Fruit fly (Drosophila melanogaster) whole organism, embryonic: ENCODE results near the gene CG17270.

Experiments
- ATbp ChIP-seq: fragments of 200-800 bp; sonication (Bioruptor generic); optimal IDR thresholded peaks from 2 replicates; lab custom pipeline; 2017; ENCODE audit warnings: missing biosample characterization, mild to moderate bottlenecking, missing genetic modification characterization, missing genetic modification reagents
- Adf1 ChIP-seq: fragments of 200-800 bp; sonication (Bioruptor generic); IDR thresholded peaks from 2 replicates; pipeline ENCODE4 v1.3.6; 2022; ENCODE audit warnings: missing biosample characterization, missing genetic modification characterization
- Awh ChIP-seq: fragments of 200-800 bp; sonication (Bioruptor generic); IDR thresholded peaks from 2 replicates; pipeline ENCODE4, ENCODE4 v1.3.6; 2022; ENCODE audit warnings: missing biosample characterization, missing genetic modification characterization
- BtbVII ChIP-seq: fragments of 200-800 bp; sonication (Bioruptor generic); optimal IDR thresholded peaks from 3 replicates; lab custom pipeline; 2017; ENCODE audit warnings: missing biosample characterization, mild to moderate bottlenecking, missing genetic modification characterization
- CG10462 ChIP-seq: fragments of 200-800 bp; sonication (Bioruptor generic); optimal IDR thresholded peaks from 2 replicates; lab custom pipeline; 2016; ENCODE audit warnings: missing biosample characterization, missing genetic modification characterization
- CG11085 ChIP-seq: fragments of 200-800 bp; sonication (Bioruptor generic); IDR thresholded peaks from 2 replicates; pipeline ENCODE4 v1.3.6; 2022; ENCODE audit warnings: missing biosample characterization, missing genetic modification characterization
- CG11696 ChIP-seq: fragments of 200-800 bp; sonication (Bioruptor generic); IDR thresholded peaks from 2 replicates; pipeline ENCODE4 v1.3.6; 2022; ENCODE audit warnings: missing biosample characterization, missing genetic modification characterization
- CG15514 ChIP-seq: fragments of 200-800 bp; sonication (Bioruptor generic); optimal IDR thresholded peaks from 3 replicates; lab custom pipeline; 2017; ENCODE audit warnings: missing biosample characterization, missing genetic modification characterization, mild to moderate bottlenecking, moderate library complexity, missing genetic modification reagents
- CG1603 ChIP-seq: fragments of 200-800 bp; sonication (Bioruptor generic); optimal IDR thresholded peaks from 2 replicates; lab custom pipeline; 2019; ENCODE audit warnings: missing biosample characterization, mild to moderate bottlenecking, missing genetic modification characterization, moderate library complexity
- CG17186 ChIP-seq: fragments of 200-800 bp; sonication (Bioruptor generic); optimal IDR thresholded peaks from 3 replicates; lab custom pipeline; 2017; ENCODE audit warnings: missing biosample characterization, missing genetic modification reagents, missing genetic modification characterization
- CG17385 ChIP-seq: fragments of 200-800 bp; sonication (Bioruptor generic); optimal IDR thresholded peaks from 3 replicates; lab custom pipeline; 2018; ENCODE audit warnings: missing biosample characterization, mild to moderate bottlenecking, missing genetic modification characterization
- CG1832 ChIP-seq: fragments of 200-800 bp; sonication (Bioruptor generic); optimal IDR thresholded peaks from 2 replicates; lab custom pipeline; 2017; ENCODE audit warnings: missing biosample characterization, mild to moderate bottlenecking, missing genetic modification characterization, inconsistent platforms
- CG18599 ChIP-seq: fragments of 200-800 bp; sonication (Bioruptor generic); optimal IDR thresholded peaks from 3 replicates; lab custom pipeline; 2017; ENCODE audit warnings: missing biosample characterization, missing genetic modification characterization, mild to moderate bottlenecking, moderate library complexity, missing genetic modification reagents
- CG2889 ChIP-seq: fragments of 200-800 bp; sonication (Bioruptor generic); IDR thresholded peaks from 3 replicates; pipeline ENCODE4 v1.3.6; 2022; ENCODE audit warnings: missing biosample characterization, missing genetic modification characterization
- CG3163 ChIP-seq: fragments of 200-800 bp; sonication (Bioruptor generic); optimal IDR thresholded peaks from 3 replicates; lab custom pipeline; 2016; ENCODE audit warnings: missing biosample characterization, missing genetic modification characterization
- CG3281 ChIP-seq: fragments of 200-800 bp; sonication (Bioruptor generic); optimal IDR thresholded peaks from 3 replicates; lab custom pipeline; 2017; ENCODE audit warnings: missing biosample characterization, mild to moderate bottlenecking, missing genetic modification characterization
- CG42726 ChIP-seq: fragments of 200-800 bp; sonication (Bioruptor generic); IDR thresholded peaks from 2 replicates; pipeline ENCODE4 v1.3.6; 2022; ENCODE audit warnings: missing biosample characterization, missing genetic modification characterization; ENCODE audit not compliant: partially characterized antibody
- CG4404 ChIP-seq: fragments of 200-800 bp; sonication (Bioruptor generic); IDR thresholded peaks from 2 replicates; pipeline ENCODE4 v1.3.6; 2022; ENCODE audit warnings: missing biosample characterization, missing genetic modification characterization
- D19A ChIP-seq: fragments of 200-800 bp; optimal IDR thresholded peaks from 3 replicates; lab custom pipeline; 2019; ENCODE audit warnings: missing biosample characterization, mild to moderate bottlenecking, missing genetic modification characterization, moderate library complexity
- D19B ChIP-seq: fragments of 200-800 bp; sonication (Bioruptor generic); optimal IDR thresholded peaks from 2 replicates; lab custom pipeline; 2017; ENCODE audit warnings: missing biosample characterization, mild to moderate bottlenecking, missing genetic modification characterization
- Deaf1 ChIP-seq: fragments of 200-800 bp; optimal IDR thresholded peaks from 3 replicates; lab custom pipeline; 2019; ENCODE audit warnings: missing biosample characterization, mild to moderate bottlenecking, missing genetic modification characterization, moderate library complexity
- Fer3 ChIP-seq: fragments of 200-800 bp; sonication (Bioruptor generic); optimal IDR thresholded peaks from 2 replicates; lab custom pipeline; 2018; ENCODE audit warnings: missing biosample characterization, mild to moderate bottlenecking, missing genetic modification characterization, moderate library complexity
- H2.0 ChIP-seq: fragments of 200-800 bp; sonication (Bioruptor generic); IDR thresholded peaks from 2 replicates; pipeline ENCODE4 v1.3.6; 2022; ENCODE audit warnings: missing biosample characterization, missing genetic modification characterization
- HLHmδ ChIP-seq: fragments of 200-800 bp; sonication (Bioruptor generic); optimal IDR thresholded peaks from 2 replicates; lab custom pipeline; 2018; ENCODE audit warnings: missing biosample characterization, mild to moderate bottlenecking, missing genetic modification characterization, moderate library complexity
- HmgZ ChIP-seq: fragments of 200-800 bp; sonication (Bioruptor generic); optimal IDR thresholded peaks from 2 replicates; lab custom pipeline; 2018; ENCODE audit warnings: missing biosample characterization, mild to moderate bottlenecking, missing genetic modification characterization
- Hmx ChIP-seq: fragments of 200-800 bp; sonication (Bioruptor generic); optimal IDR thresholded peaks from 2 replicates; lab custom pipeline; 2016; ENCODE audit warnings: missing biosample characterization, missing genetic modification characterization
- MBD-R2 ChIP-seq: fragments of 200-800 bp; sonication (Bioruptor generic); IDR thresholded peaks from 2 replicates; pipeline ENCODE4 v1.3.6; 2022; ENCODE audit warnings: missing biosample characterization, missing genetic modification characterization
- Med ChIP-seq: fragments of 200-800 bp; sonication (Bioruptor generic); peaks from one replicate; lab custom pipeline; 2016; ENCODE audit warnings: missing biosample characterization, missing genetic modification characterization, mild to moderate bottlenecking, inconsistent platforms, moderate library complexity
- Nf-YB ChIP-seq: fragments of 200-800 bp; sonication (Bioruptor generic); optimal IDR thresholded peaks from 3 replicates; lab custom pipeline; 2019; ENCODE audit warnings: missing biosample characterization, mild to moderate bottlenecking, missing genetic modification characterization, moderate library complexity
- Nf-YC ChIP-seq: fragments of 200-800 bp; optimal IDR thresholded peaks from 3 replicates; lab custom pipeline; 2019; ENCODE audit warnings: missing biosample characterization, mild to moderate bottlenecking, missing genetic modification characterization, moderate library complexity
- Tbp ChIP-seq: fragments of >200 bp; optimal IDR thresholded peaks from 2 replicates; lab custom pipeline; 2018; ENCODE audit warnings: missing biosample characterization, missing genetic modification characterization
- Usf ChIP-seq: fragments of 200-800 bp; sonication (Bioruptor generic); optimal IDR thresholded peaks from 2 replicates; lab custom pipeline; 2017; ENCODE audit warnings: missing genotype, missing biosample characterization, missing genetic modification characterization
- Xrp1 ChIP-seq: fragments of 200-800 bp; sonication (Bioruptor generic); IDR thresholded peaks from 2 replicates; pipeline ENCODE4 v1.3.6; 2022; ENCODE audit warnings: missing biosample characterization, missing genetic modification characterization
- cad ChIP-seq: fragments of >200 bp; optimal IDR thresholded peaks from 2 replicates; lab custom pipeline; 2017; ENCODE audit warnings: missing biosample characterization, missing genetic modification characterization
- cg ChIP-seq: fragments of 200-800 bp; sonication (Bioruptor generic); optimal IDR thresholded peaks from 3 replicates; lab custom pipeline; 2019; ENCODE audit warnings: missing biosample characterization, mild to moderate bottlenecking, missing genetic modification characterization, moderate library complexity
- chinmo ChIP-seq: fragments of 200-800 bp; sonication (Bioruptor generic); IDR thresholded peaks from 4 replicates; pipeline ENCODE4 v1.3.6; 2022; ENCODE audit warnings: missing biosample characterization, missing genetic modification characterization; ENCODE audit not compliant: partially characterized antibody
- crol ChIP-seq: fragments of 200-800 bp; sonication (Bioruptor generic); IDR thresholded peaks from 2 replicates; pipeline ENCODE4 v1.3.6; 2022; ENCODE audit warnings: missing biosample characterization, missing genetic modification characterization
- dan ChIP-seq: fragments of 200-800 bp; sonication (Bioruptor generic); IDR thresholded peaks from 2 replicates; pipeline ENCODE4 v1.3.6; 2022; ENCODE audit warnings: missing biosample characterization, missing genetic modification characterization
- dmrt11E ChIP-seq: fragments of 200-800 bp; sonication (Bioruptor generic); optimal IDR thresholded peaks from 3 replicates; lab custom pipeline; 2018; ENCODE audit warnings: missing biosample characterization, mild to moderate bottlenecking, missing genetic modification characterization, moderate library complexity
- dmrt99B ChIP-seq: fragments of 200-800 bp; sonication (Bioruptor generic); optimal IDR thresholded peaks from 2 replicates; lab custom pipeline; 2018; ENCODE audit warnings: missing biosample characterization, mild to moderate bottlenecking, missing genetic modification characterization, moderate library complexity
- exex ChIP-seq: fragments of 200-800 bp; sonication (Bioruptor generic); optimal IDR thresholded peaks from 4 replicates; lab custom pipeline; 2018; ENCODE audit warnings: missing biosample characterization, mild to moderate bottlenecking, missing genetic modification characterization, moderate library complexity
- fd3F ChIP-seq: fragments of 200-800 bp; sonication (Bioruptor generic); optimal IDR thresholded peaks from 2 replicates; lab custom pipeline; 2018; ENCODE audit warnings: missing biosample characterization, mild to moderate bottlenecking, missing genetic modification characterization, moderate library complexity
- fru ChIP-seq: fragments of >200 bp; optimal IDR thresholded peaks from 2 replicates; lab custom pipeline; 2017
- pan ChIP-seq, 4 experiments: fragments of >200 bp in 3 of 4; fragments of 200-800 bp in 1 of 4; sonication (Bioruptor generic) in 1 of 4; optimal IDR thresholded peaks in 3 of 4; IDR thresholded peaks in 1 of 4; 2 replicates each; pipeline versions ENCODE4 v1.3.6 to Lab custom; 2017 to 2022; ENCODE audit warnings: missing biosample characterization in 2 of 4, missing genetic modification characterization in 2 of 4, mixed read lengths in 1 of 4
- sens ChIP-seq: fragments of 200-800 bp; sonication (Bioruptor generic); peaks from one replicate; lab custom pipeline; 2016; ENCODE audit warnings: missing biosample characterization, missing genetic modification characterization
- sug ChIP-seq: fragments of 200-800 bp; optimal IDR thresholded peaks from 2 replicates; lab custom pipeline; 2019; ENCODE audit warnings: missing biosample characterization, mild to moderate bottlenecking, missing genetic modification characterization, moderate library complexity
- ttk ChIP-seq: fragments of 200-800 bp; sonication (Bioruptor generic); IDR thresholded peaks from 2 replicates; pipeline ENCODE4 v2.1.2; 2022; ENCODE audit warnings: missing biosample characterization, missing genetic modification characterization
- wek ChIP-seq: fragments of 200-800 bp; sonication (Bioruptor generic); optimal IDR thresholded peaks from 3 replicates; lab custom pipeline; 2018; ENCODE audit warnings: missing biosample characterization, mild to moderate bottlenecking, missing genetic modification characterization, moderate library complexity

The CG17270 gene

DNA sequence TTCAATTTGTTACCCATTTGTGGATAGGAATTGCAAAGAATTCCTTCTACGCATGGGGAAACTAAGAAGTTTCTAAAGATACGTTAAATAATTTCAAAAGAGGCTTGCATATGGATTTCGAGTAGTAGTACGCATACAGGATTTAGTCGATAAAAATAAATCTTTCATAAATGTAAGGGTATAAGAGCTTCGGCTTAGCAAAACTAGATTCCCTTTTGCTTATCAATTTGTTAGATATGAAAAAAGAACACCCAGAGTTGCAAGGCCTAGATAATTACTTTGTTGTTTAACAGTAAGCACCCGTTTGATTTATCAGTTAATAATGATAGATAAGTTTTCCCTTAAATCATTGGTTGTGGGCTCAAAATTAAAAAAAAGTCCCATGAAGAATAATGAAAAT lies 26.8 kb upstream of the CG17270 start (continued):
- TF ChIP-seq CG11696 = no peak
- TF ChIP-seq Xrp1 (GFP tag; lab: Robert Waterston, UW) = peak; percentile 39; the same call in 1 of the 2 replicates
- TF ChIP-seq sug = peak; percentile 27
- TF ChIP-seq exex = peak; percentile 89
- no peak for TF ChIP-seq Deaf1 (tag; lab: Kevin White, UChicago)
- no peak for TF ChIP-seq HLHmδ
- no peak for TF ChIP-seq wek (GFP tag; lab: Kevin White, UChicago)
- peak; percentile 19 for TF ChIP-seq CG18599 (GFP tag; lab: Kevin White, UChicago)
- no peak for TF ChIP-seq H2.0 (GFP tag; lab: Robert Waterston, UW)
- TF ChIP-seq D19A = peak; percentile 97
- peak; percentile 22 for TF ChIP-seq Nf-YC
- TF ChIP-seq sens (GFP tag; lab: Kevin White, UChicago) = peak; percentile 76
- no peak for TF ChIP-seq dan (GFP tag; lab: Robert Waterston, UW)
- no peak for TF ChIP-seq CG17385 (GFP tag; lab: Kevin White, UChicago)
- peak; percentile 37 for TF ChIP-seq Fer3 (tag; lab: Kevin White, UChicago)
- TF ChIP-seq dmrt99B = peak; percentile 25
- peak; percentile 12 for TF ChIP-seq Med (GFP tag; lab: Kevin White, UChicago)

DNA sequence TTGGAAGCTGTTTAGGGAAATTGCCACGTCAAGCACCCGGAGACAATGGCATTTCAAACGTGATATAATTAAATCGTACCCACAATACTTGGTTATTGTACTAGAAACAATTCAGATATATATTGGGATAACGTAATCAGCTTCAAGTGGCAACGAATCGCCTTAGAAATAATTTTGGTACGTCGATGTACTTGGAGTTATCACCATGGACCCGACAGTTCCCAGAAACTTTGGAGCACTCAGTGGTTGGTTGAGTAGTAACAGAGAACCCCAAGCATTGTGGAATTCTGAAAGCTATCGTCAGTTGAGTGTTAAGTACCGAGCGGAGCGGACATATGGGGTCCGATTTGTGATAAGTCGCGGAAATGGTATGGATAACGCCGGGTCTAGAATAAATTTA lies 23.1 kb upstream of the CG17270 start, which contains the start of gene CG15695:
Gene CG15695, plus strand, starts transcription at position 301 of the 400 bp plus-strand sequence.
- TF ChIP-seq ttk (GFP tag; lab: Robert Waterston, UW) (no peak), CG42726 (no peak), Tbp (GFP tag; lab: Kevin White, UChicago) (no peak), CG10462 (GFP tag; lab: Kevin White, UChicago) (no peak), CG3163 (no peak), dmrt11E (tag; lab: Kevin White, UChicago) (no peak), CG17186 (GFP tag; lab: Kevin White, UChicago) (no peak), fd3F (no peak), CG4404 (no peak), crol (GFP tag; lab: Robert Waterston, UW) (no peak)

DNA sequence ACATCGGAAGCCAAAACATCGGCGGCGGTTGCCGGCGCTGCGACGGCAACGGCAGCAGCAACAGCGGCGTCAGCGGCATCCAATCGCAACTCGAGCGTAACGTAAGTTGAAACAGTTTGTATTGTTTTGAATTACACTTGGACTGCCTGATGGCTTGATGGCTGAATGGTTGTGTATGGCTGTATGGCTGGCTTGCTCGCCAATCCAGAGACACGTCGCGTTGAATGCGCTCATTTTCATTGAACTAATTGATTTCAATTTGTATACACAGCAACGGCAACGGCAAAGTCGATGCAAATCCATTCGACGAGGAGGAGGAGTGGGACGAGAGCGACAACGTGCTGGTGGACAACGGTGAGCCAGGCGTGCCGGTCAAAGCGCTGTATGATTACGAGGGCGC lies 20.1 kb upstream of the CG17270 start:
- TF ChIP-seq chinmo (GFP tag; lab: Robert Waterston, UW) (peak; percentile 60; the same call in 1 of the 4 replicates), CG1832 (GFP tag; lab: Kevin White, UChicago) (no peak), Med (GFP tag; lab: Kevin White, UChicago) (peak; percentile 27), Nf-YC (peak; percentile 77), Adf1 (peak; percentile 71), HmgZ (tag; lab: Kevin White, UChicago) (no peak), Hmx (no peak)
- TF ChIP-seq, all 482 proteins: peak for 4

DNA sequence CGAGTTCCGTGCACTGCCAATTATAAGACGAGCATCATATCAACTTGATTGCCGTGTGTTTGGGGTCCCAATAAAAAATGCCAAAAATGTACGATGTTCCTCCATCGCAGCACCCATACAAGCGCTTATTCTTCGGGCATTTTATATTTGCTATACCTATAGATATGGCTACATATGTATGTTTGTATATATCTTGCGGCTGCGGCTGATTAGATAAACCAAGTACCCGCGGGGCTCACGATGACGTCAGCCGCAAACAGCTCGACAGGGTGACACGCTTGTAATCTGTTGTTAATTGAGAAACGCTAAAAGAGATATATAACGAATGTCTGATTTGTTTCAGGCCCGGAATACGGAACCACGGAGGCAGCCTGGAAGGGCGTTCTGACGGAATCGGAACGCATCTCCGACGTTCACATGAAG lies 18.5 kb upstream of the CG17270 start:
- TF ChIP-seq Awh (GFP tag; lab: Robert Waterston, UW) (no peak), Usf (no peak), ATbp (peak; percentile 1), Deaf1 (tag; lab: Kevin White, UChicago) (peak; percentile 55), BtbVII (GFP tag; lab: Kevin White, UChicago) (peak; percentile 57), CG11085 (GFP tag; lab: Robert Waterston, UW) (no peak), CG2889 (GFP tag; lab: Robert Waterston, UW) (no peak), CG3281 (GFP tag; lab: Kevin White, UChicago) (peak; percentile 12), D19B (GFP tag; lab: Kevin White, UChicago) (no peak), CG1603 (no peak), MBD-R2 (GFP tag; lab: Robert Waterston, UW) (no peak), CG15514 (GFP tag; lab: Kevin White, UChicago) (no peak), Nf-YB (GFP tag; lab: Kevin White, UChicago) (no peak), cg (peak; percentile 14), dmrt99B (no peak), fru (lab: Kevin White, UChicago) (no peak), cad (GFP tag; lab: Kevin White, UChicago) (no peak), pan (optimal IDR thresholded peaks at IDR 0.05; lab: Kevin White, UChicago) (no peak), pan (GFP tag; optimal IDR thresholded peaks at IDR 0.05 in 1 of 2, IDR thresholded peaks at IDR 0.05 in 1 of 2) (peak in 1 of 2 experiments; percentile 12), Nf-YC (peak; percentile 6)
